Fruit fly (Drosophila melanogaster): ENCODE data around the gene Hmx.

Hmx gene

dm6 chr3R:17539789-17540496, 18.8 kb upstream of the Hmx start, which contains the start of gene SF1 (continued):
- TF ChIP-seq z (GFP tag; IDR thresholded peaks at IDR 0.05) (no peak), CG3726 (GFP tag; IDR thresholded peaks at IDR 0.05) (no peak), ttk (GFP tag; IDR thresholded peaks at IDR 0.05) (no peak), CG12219 (GFP tag; optimal IDR thresholded peaks at IDR 0.05) (no peak), ftz-f1 (GFP tag; optimal IDR thresholded peaks at IDR 0.05) (no peak), twi (tag; optimal IDR thresholded peaks at IDR 0.05) (peak; percentile 31), wdn (GFP tag; IDR thresholded peaks at IDR 0.05) (no peak), CG11560 (tag; IDR thresholded peaks at IDR 0.05) (no peak), YL-1 (GFP tag; optimal IDR thresholded peaks at IDR 0.05) (peak; percentile 14), ash1 (GFP tag; optimal IDR thresholded peaks at IDR 0.05) (no peak), vfl (GFP tag; optimal IDR thresholded peaks at IDR 0.05) (no peak), MESR4 (GFP tag; optimal IDR thresholded peaks at IDR 0.05) (peak; percentile 30), eve (GFP tag; optimal IDR thresholded peaks at IDR 0.05) (no peak), Antp (GFP tag; optimal IDR thresholded peaks at IDR 0.05) (peak; percentile 0), CG6689 (GFP tag; IDR thresholded peaks at IDR 0.05) (no peak), slp2 (GFP tag; optimal IDR thresholded peaks at IDR 0.05) (peak; percentile 16), Max (GFP tag; optimal IDR thresholded peaks at IDR 0.05) (peak; percentile 71), CG12391 (tag; optimal IDR thresholded peaks at IDR 0.05) (peak; percentile 46), Spps (tag; optimal IDR thresholded peaks at IDR 0.05) (no peak), btn (GFP tag; optimal IDR thresholded peaks at IDR 0.05) (no peak), E2f2 (GFP tag; IDR thresholded peaks at IDR 0.05) (no peak), zen (tag; optimal IDR thresholded peaks at IDR 0.05) (no peak), Vsx1 (GFP tag; optimal IDR thresholded peaks at IDR 0.05) (no peak), disco-r (GFP tag; optimal IDR thresholded peaks at IDR 0.05) (no peak), CG6854 (GFP tag; optimal IDR thresholded peaks at IDR 0.05) (no peak), Deaf1 (tag; optimal IDR thresholded peaks at IDR 0.05) (no peak), ab (GFP tag; optimal IDR thresholded peaks at IDR 0.05) (no peak), tup (GFP tag; optimal IDR thresholded peaks at IDR 0.05) (no peak), mirr (GFP tag; optimal IDR thresholded peaks at IDR 0.05) (no peak), bsh (GFP tag; optimal IDR thresholded peaks at IDR 0.05) (no peak), CG17568 (GFP tag; optimal IDR thresholded peaks at IDR 0.05) (no peak), CG10147 (GFP tag; optimal IDR thresholded peaks at IDR 0.05) (no peak), CG1024 (GFP tag; IDR thresholded peaks at IDR 0.05) (no peak), B-H1 (GFP tag; IDR thresholded peaks at IDR 0.05) (no peak), Fer2 (tag; optimal IDR thresholded peaks at IDR 0.05) (no peak), Dip2 (GFP tag; IDR thresholded peaks at IDR 0.05) (no peak), CG7357 (GFP tag; IDR thresholded peaks at IDR 0.05) (no peak), CG1233 (GFP tag; optimal IDR thresholded peaks at IDR 0.05) (peak; percentile 42), HLH54F (GFP tag; optimal IDR thresholded peaks at IDR 0.05) (peak; percentile 63), unpg (GFP tag; optimal IDR thresholded peaks at IDR 0.05) (no peak), stc (GFP tag; IDR thresholded peaks at IDR 0.05) (no peak), lab (GFP tag; optimal IDR thresholded peaks at IDR 0.05) (no peak), cas (GFP tag; IDR thresholded peaks at IDR 0.05) (no peak), nmo (GFP tag; optimal IDR thresholded peaks at IDR 0.05) (peak; percentile 67), Stat92E (GFP tag; optimal IDR thresholded peaks at IDR 0.05) (no peak), CG9932 (GFP tag; IDR thresholded peaks at IDR 0.05) (peak; percentile 51), CG15696 (tag; optimal IDR thresholded peaks at IDR 0.05) (peak; percentile 5), CG30403 (GFP tag; optimal IDR thresholded peaks at IDR 0.05) (peak; percentile 74), org-1 (GFP tag; optimal IDR thresholded peaks at IDR 0.05) (no peak), CG30020 (tag; optimal IDR thresholded peaks at IDR 0.05) (no peak), eyg (GFP tag; optimal IDR thresholded peaks at IDR 0.05) (no peak)
